Worm (Caenorhabditis elegans): ENCODE measurements around the gene srt-4.

DNA sequence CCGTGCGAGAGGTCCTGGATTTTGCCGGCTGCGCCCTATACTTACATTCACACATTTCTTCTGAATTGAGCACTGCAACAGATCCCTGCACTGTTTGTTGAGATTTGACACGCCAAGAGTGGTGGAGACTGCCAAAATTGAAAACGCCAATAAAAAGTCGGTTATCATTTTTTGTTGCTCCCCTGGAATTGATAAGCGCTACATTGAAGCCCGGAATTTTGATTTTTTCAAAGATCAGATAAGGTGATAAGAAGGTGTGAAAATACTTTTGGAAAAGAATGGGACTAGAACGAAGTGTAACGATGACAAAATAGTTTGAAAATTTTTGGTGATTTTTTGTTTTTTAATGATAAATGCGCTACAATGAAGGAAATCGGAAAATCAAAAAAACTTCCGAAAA is 8.0 kb downstream of the srt-4 start, which contains the start of gene C29G2.6:
- TF ChIP-seq ceh-18 (tag; optimal IDR thresholded peaks at IDR 0.05) (no peak), ttx-3 (tag; optimal IDR thresholded peaks at IDR 0.05) (no peak), elt-4 (tag; optimal IDR thresholded peaks at IDR 0.05) (no peak), ets-4 (tag; optimal IDR thresholded peaks at IDR 0.05) (no peak), syd-9 (tag; optimal IDR thresholded peaks at IDR 0.05) (no peak), ama-1 (optimal IDR thresholded peaks at IDR 0.05) (no peak), K09A11.1 (tag; optimal IDR thresholded peaks at IDR 0.05; ENCODE audit: insufficient read depth) (no peak), gmeb-2 (tag; optimal IDR thresholded peaks at IDR 0.05) (no peak), hlh-8 (tag; optimal IDR thresholded peaks at IDR 0.05) (no peak), nhr-11 (tag; optimal IDR thresholded peaks at IDR 0.05) (no peak), unc-3 (GFP tag; conservative IDR thresholded peaks at IDR 0.05) (no peak), unc-3 (tag; optimal IDR thresholded peaks at IDR 0.05) (no peak), K02D7.2 (tag; optimal IDR thresholded peaks at IDR 0.05) (no peak), ceh-9 (tag; optimal IDR thresholded peaks at IDR 0.05) (no peak), fkh-10 (GFP tag; optimal IDR thresholded peaks at IDR 0.05) (no peak)

Data from whole organism, late embryonic.